Worm (Caenorhabditis elegans) whole organism, L4 larva: ENCODE measurements around the gene clec-160.

Experiments
- D1046.2 ChIP-seq: fragments of 200-800 bp; sonication (Bioruptor generic); IDR thresholded peaks from 2 replicates; pipeline ENCODE4 v1.3.6; 2022; ENCODE audit warnings: missing genetic modification characterization, missing compliant biosample characterization
- F10B5.3 ChIP-seq: sonication (generic microtip); optimal IDR thresholded peaks from 2 replicates; lab custom pipeline; 2016; ENCODE audit warnings: mild to moderate bottlenecking, missing genetic modification characterization, missing compliant biosample characterization
- F44E2.7 ChIP-seq: fragments of 200-800 bp; sonication (Bioruptor generic); IDR thresholded peaks from 2 replicates; pipeline ENCODE4 v2.1.2; 2022; ENCODE audit warnings: missing genetic modification characterization, missing compliant biosample characterization
- F49E8.2 ChIP-seq: sonication (generic microtip); optimal IDR thresholded peaks from 2 replicates; lab custom pipeline; 2016; ENCODE audit warnings: missing compliant biosample characterization, mild to moderate bottlenecking, missing genetic modification characterization, borderline replicate concordance
- T20F7.1 ChIP-seq: fragments of 200-800 bp; sonication (Bioruptor generic); optimal IDR thresholded peaks from 2 replicates; lab custom pipeline; 2018; ENCODE audit warnings: mild to moderate bottlenecking, missing genetic modification characterization, missing compliant biosample characterization
- T26A8.4 ChIP-seq: fragments of 200-800 bp; sonication (Bioruptor generic); IDR thresholded peaks from 2 replicates; pipeline ENCODE4 v1.3.6; 2022; ENCODE audit warnings: missing genetic modification characterization, missing compliant biosample characterization
- Y48G9A.11 ChIP-seq: fragments of 200-800 bp; sonication (Bioruptor generic); IDR thresholded peaks from 2 replicates; pipeline ENCODE4 v1.3.6; 2022; ENCODE audit warnings: missing genetic modification reagents, missing genetic modification characterization, missing compliant biosample characterization
- Y75B8A.6 ChIP-seq: fragments of 200-800 bp; sonication (Bioruptor generic); IDR thresholded peaks from 2 replicates; pipeline ENCODE4 v1.3.6; 2022; ENCODE audit warnings: missing genetic modification reagents, missing genetic modification characterization, missing compliant biosample characterization
- aha-1 ChIP-seq: fragments of 150-350 bp; peaks from one replicate; lab custom pipeline; 2014; ENCODE audit warnings: missing biosample characterization, missing genetic modification characterization
- attf-4 ChIP-seq: sonication (generic microtip); optimal IDR thresholded peaks from 3 replicates; lab custom pipeline; 2017; ENCODE audit warnings: missing biosample characterization, missing genetic modification characterization
- ceh-20 ChIP-seq: fragments of 200-800 bp; sonication (Bioruptor generic); IDR thresholded peaks from 2 replicates; pipeline ENCODE4 v1.3.6; 2022; ENCODE audit warnings: missing genetic modification reagents, missing genetic modification characterization, missing compliant biosample characterization
- ceh-44 ChIP-seq: fragments of 200-800 bp; sonication (Bioruptor generic); IDR thresholded peaks from 2 replicates; pipeline ENCODE4 v1.3.6; 2022; ENCODE audit warnings: missing genetic modification reagents, missing genetic modification characterization, missing compliant biosample characterization
- ces-1 ChIP-seq: fragments of 150-350 bp; sonication (generic microtip); optimal IDR thresholded peaks from 4 replicates; lab custom pipeline; 2014; ENCODE audit warnings: missing biosample characterization, missing genetic modification reagents, missing genetic modification characterization
- daf-12 ChIP-seq: fragments of 150-350 bp; optimal IDR thresholded peaks from 2 replicates; lab custom pipeline; 2014; ENCODE audit warnings: missing biosample characterization, missing genetic modification reagents, missing genetic modification characterization
- daf-19 ChIP-seq: fragments of 200-800 bp; sonication (Bioruptor generic); conservative IDR thresholded peaks from 2 replicates; pipeline ENCODE4 v1.3.6; 2022; ENCODE audit warnings: missing genetic modification characterization, missing compliant biosample characterization
- daf-8 ChIP-seq: fragments of 200-800 bp; sonication (Bioruptor generic); IDR thresholded peaks from 2 replicates; pipeline ENCODE4 v1.3.6; 2022; ENCODE audit warnings: missing genetic modification characterization, missing compliant biosample characterization
- dmd-8 ChIP-seq: fragments of 200-800 bp; sonication (Bioruptor generic); IDR thresholded peaks from 2 replicates; pipeline ENCODE4 v1.3.6; 2022; ENCODE audit warnings: missing genetic modification characterization, missing compliant biosample characterization
- dpl-1 ChIP-seq: fragments of 150-350 bp; optimal IDR thresholded peaks from 2 replicates; lab custom pipeline; 2014; ENCODE audit warnings: missing biosample characterization, missing genetic modification reagents, missing genetic modification characterization
- egl-43 ChIP-seq: fragments of 200-800 bp; sonication (Bioruptor generic); IDR thresholded peaks from 2 replicates; pipeline ENCODE4 v1.3.6; 2022; ENCODE audit warnings: missing genetic modification reagents, missing genetic modification characterization, missing compliant biosample characterization
- fos-1 ChIP-seq: fragments of 150-350 bp; optimal IDR thresholded peaks from 2 replicates; lab custom pipeline; 2014; ENCODE audit warnings: missing biosample characterization, missing genetic modification characterization
- hif-1 ChIP-seq, 2 experiments: sonication (generic microtip); optimal IDR thresholded peaks; 2 replicates each; lab custom pipeline; 2016 to 2017; ENCODE audit warnings: missing compliant biosample characterization in 2 of 2, missing genetic modification characterization in 2 of 2, missing genetic modification reagents in 2 of 2, missing genotype in 2 of 2, mild to moderate bottlenecking in 1 of 2
- hlh-11 ChIP-seq: fragments of 200-800 bp; sonication (Bioruptor generic); optimal IDR thresholded peaks from 2 replicates; lab custom pipeline; 2018; ENCODE audit warnings: mild to moderate bottlenecking, missing genetic modification characterization, missing compliant biosample characterization
- hmg-1.1 ChIP-seq: fragments of 200-800 bp; sonication (Bioruptor generic); IDR thresholded peaks from 2 replicates; pipeline ENCODE4 v1.3.6; 2022; ENCODE audit warnings: missing genetic modification reagents, missing genetic modification characterization, missing compliant biosample characterization
- jun-1 ChIP-seq: fragments of 150-350 bp; optimal IDR thresholded peaks from 2 replicates; lab custom pipeline; 2014; ENCODE audit warnings: missing biosample characterization, missing genetic modification reagents, missing genetic modification characterization
- lin-13 ChIP-seq: fragments of 150-350 bp; optimal IDR thresholded peaks from 2 replicates; lab custom pipeline; 2014; ENCODE audit warnings: missing biosample characterization, missing genetic modification reagents, missing genetic modification characterization
- lin-39 ChIP-seq: fragments of 150-350 bp; optimal IDR thresholded peaks from 2 replicates; lab custom pipeline; 2014; ENCODE audit warnings: missing biosample characterization, missing genetic modification reagents, missing genetic modification characterization
- lir-3 ChIP-seq: sonication (generic microtip); optimal IDR thresholded peaks from 2 replicates; lab custom pipeline; 2016; ENCODE audit warnings: mild to moderate bottlenecking, missing genetic modification characterization, missing compliant biosample characterization
- madf-9 ChIP-seq: fragments of 200-800 bp; sonication (Bioruptor generic); conservative IDR thresholded peaks from 2 replicates; pipeline ENCODE4 v1.3.6; 2022; ENCODE audit warnings: missing genetic modification reagents, missing genetic modification characterization, missing compliant biosample characterization
- mdl-1 ChIP-seq, 2 experiments: fragments of 150-350 bp in 1 of 2; sonication (generic microtip) in 1 of 2; optimal IDR thresholded peaks; 2 replicates each; lab custom pipeline; 2014 to 2017; ENCODE audit warnings: missing biosample characterization in 2 of 2, missing genetic modification characterization in 2 of 2
- mdt-29 ChIP-seq: fragments of 200-800 bp; sonication (Bioruptor generic); IDR thresholded peaks from 2 replicates; pipeline ENCODE4 v1.3.6; 2022; ENCODE audit warnings: missing genetic modification reagents, missing genetic modification characterization, missing compliant biosample characterization
- mep-1 ChIP-seq: fragments of 150-350 bp; sonication (generic microtip); optimal IDR thresholded peaks from 3 replicates; lab custom pipeline; 2014; ENCODE audit warnings: missing biosample characterization, missing genetic modification characterization
- mes-2 ChIP-seq: sonication (generic microtip); optimal IDR thresholded peaks from 2 replicates; lab custom pipeline; 2016; ENCODE audit warnings: missing genotype, mild to moderate bottlenecking, missing genetic modification characterization, missing compliant biosample characterization; ENCODE audit not compliant: poor library complexity, severe bottlenecking
- nhr-102 ChIP-seq: sonication (generic microtip); optimal IDR thresholded peaks from 2 replicates; lab custom pipeline; 2016; ENCODE audit warnings: mild to moderate bottlenecking, missing genetic modification characterization, moderate library complexity, missing compliant biosample characterization
- nhr-111 ChIP-seq: fragments of 200-800 bp; sonication (Bioruptor generic); optimal IDR thresholded peaks from 2 replicates; lab custom pipeline; 2018; ENCODE audit warnings: mild to moderate bottlenecking, missing genetic modification characterization, missing compliant biosample characterization
- nhr-237 ChIP-seq: sonication (generic microtip); optimal IDR thresholded peaks from 2 replicates; lab custom pipeline; 2017; ENCODE audit warnings: missing biosample characterization, missing genetic modification characterization
- nhr-25 ChIP-seq: sonication (generic microtip); optimal IDR thresholded peaks from 2 replicates; lab custom pipeline; 2017; ENCODE audit warnings: missing genetic modification characterization, mild to moderate bottlenecking, missing compliant biosample characterization, antibody characterized with exemption, moderate library complexity, borderline replicate concordance; ENCODE audit not compliant: insufficient read depth
- nhr-41 ChIP-seq: fragments of 200-800 bp; sonication (Bioruptor generic); IDR thresholded peaks from 2 replicates; pipeline ENCODE4 v1.3.6; 2022; ENCODE audit warnings: missing genetic modification reagents, missing genetic modification characterization, missing compliant biosample characterization
- nhr-42 ChIP-seq: fragments of 200-800 bp; sonication (Bioruptor generic); IDR thresholded peaks from 2 replicates; pipeline ENCODE4 v1.3.6; 2022; ENCODE audit warnings: missing genetic modification characterization, missing compliant biosample characterization
- nhr-6 ChIP-seq: fragments of 150-350 bp; optimal IDR thresholded peaks from 2 replicates; lab custom pipeline; 2014; ENCODE audit warnings: missing biosample characterization, missing genetic modification characterization
- nhr-77 ChIP-seq: fragments of 150-350 bp; optimal IDR thresholded peaks from 2 replicates; lab custom pipeline; 2014; ENCODE audit warnings: missing biosample characterization, missing genetic modification characterization
- pha-4 ChIP-seq, 2 experiments: fragments of 150-350 bp in 1 of 2; fragments of 200-800 bp in 1 of 2; sonication (Bioruptor generic) in 1 of 2; IDR thresholded peaks in 1 of 2; optimal IDR thresholded peaks in 1 of 2; 2 replicates each; pipeline versions ENCODE4 v1.3.6 to Lab custom; 2014 to 2022; ENCODE audit warnings: missing genetic modification characterization in 2 of 2, missing genetic modification reagents in 2 of 2, missing biosample characterization in 1 of 2, missing compliant biosample characterization in 1 of 2
- skn-1 ChIP-seq: fragments of 150-350 bp; optimal IDR thresholded peaks from 2 replicates; lab custom pipeline; 2014; ENCODE audit warnings: missing biosample characterization, missing genetic modification characterization
- tag-97 ChIP-seq: fragments of 200-800 bp; sonication (Bioruptor generic); IDR thresholded peaks from 2 replicates; pipeline ENCODE4 v1.3.6; 2022; ENCODE audit warnings: missing genetic modification characterization, missing compliant biosample characterization
- unc-130 ChIP-seq: sonication (generic microtip); optimal IDR thresholded peaks from 2 replicates; lab custom pipeline; 2016; ENCODE audit warnings: missing genetic modification reagents, missing genetic modification characterization, missing compliant biosample characterization
- unc-39 ChIP-seq: sonication (generic microtip); optimal IDR thresholded peaks from 2 replicates; lab custom pipeline; 2017; ENCODE audit warnings: missing biosample characterization, missing genetic modification characterization
- vab-7 ChIP-seq: fragments of 200-800 bp; sonication (Bioruptor generic); IDR thresholded peaks from 2 replicates; pipeline ENCODE4 v1.3.6; 2022; ENCODE audit warnings: missing genetic modification reagents, missing genetic modification characterization, missing compliant biosample characterization
- zfp-2 ChIP-seq: sonication (generic microtip); optimal IDR thresholded peaks from 2 replicates; lab custom pipeline; 2016; ENCODE audit warnings: mild to moderate bottlenecking, missing genetic modification characterization, missing compliant biosample characterization
- zip-11 ChIP-seq: fragments of 200-800 bp; sonication (Bioruptor generic); IDR thresholded peaks from 2 replicates; pipeline ENCODE4 v1.3.6; 2022; ENCODE audit warnings: missing genetic modification characterization, missing compliant biosample characterization
- zip-2 ChIP-seq: fragments of 150-350 bp; optimal IDR thresholded peaks from 2 replicates; lab custom pipeline; 2014; ENCODE audit warnings: missing biosample characterization, missing genetic modification characterization
- ztf-7 ChIP-seq: fragments of 150-350 bp; optimal IDR thresholded peaks from 2 replicates; lab custom pipeline; 2014; ENCODE audit warnings: missing biosample characterization, missing genetic modification characterization

The clec-160 gene

ce11 chrIII:8250007-8250683 is 25.6 kb downstream of the clec-160 start, which contains the start of gene knl-1 (continued):
- TF ChIP-seq ceh-20 (GFP tag; lab: Robert Waterston, UW) (no peak), pha-4 (GFP tag; IDR thresholded peaks at IDR 0.05; lab: Robert Waterston, UW) (no peak), pha-4 (tag; optimal IDR thresholded peaks at IDR 0.05; lab: Kevin White, UChicago) (peak; percentile 85), nhr-6 (tag; lab: Kevin White, UChicago) (no peak), daf-12 (tag; lab: Kevin White, UChicago) (no peak), skn-1 (tag; lab: Kevin White, UChicago) (no peak), jun-1 (tag; lab: Kevin White, UChicago) (no peak), egl-43 (GFP tag; lab: Robert Waterston, UW) (no peak), Y48G9A.11 (peak; percentile 48; the same call in 1 of the 2 replicates), daf-8 (GFP tag; lab: Robert Waterston, UW) (no peak), ces-1 (GFP tag; lab: Kevin White, UChicago) (no peak), D1046.2 (GFP tag; lab: Robert Waterston, UW) (no peak), Y75B8A.6 (GFP tag; lab: Robert Waterston, UW) (no peak), hmg-1.1 (GFP tag; lab: Robert Waterston, UW) (no peak), F49E8.2 (no peak), ceh-44 (GFP tag; lab: Robert Waterston, UW) (no peak), unc-130 (GFP tag; lab: Kevin White, UChicago) (peak; percentile 97), lin-39 (tag; lab: Kevin White, UChicago) (no peak), zip-2 (tag; lab: Kevin White, UChicago) (no peak), mdl-1 (tag; optimal IDR thresholded peaks at IDR 0.05; lab: Kevin White, UChicago) (no peak), nhr-41 (GFP tag; lab: Robert Waterston, UW) (no peak), daf-19 (GFP tag; lab: Robert Waterston, UW) (no peak), F10B5.3 (tag; lab: Kevin White, UChicago) (no peak), T26A8.4 (GFP tag; lab: Robert Waterston, UW) (no peak), lin-13 (GFP tag; lab: Kevin White, UChicago) (peak; percentile 69), T20F7.1 (GFP tag; lab: Kevin White, UChicago) (no peak), nhr-111 (GFP tag; lab: Kevin White, UChicago) (no peak), zip-11 (GFP tag; lab: Robert Waterston, UW) (no peak), hlh-11 (tag; lab: Kevin White, UChicago) (no peak), F44E2.7 (GFP tag; lab: Robert Waterston, UW) (no peak), mdt-29 (GFP tag; lab: Robert Waterston, UW) (no peak), mep-1 (tag; lab: Kevin White, UChicago) (no peak), hif-1 (tag; optimal IDR thresholded peaks at IDR 0.05; lab: Kevin White, UChicago) (peak in 1 of 2 experiments; percentile 69), nhr-77 (tag; lab: Kevin White, UChicago) (peak; percentile 14), dmd-8 (no peak), nhr-42 (GFP tag; lab: Robert Waterston, UW) (no peak), dpl-1 (peak; percentile 75), tag-97 (GFP tag; lab: Robert Waterston, UW) (no peak), madf-9 (GFP tag; lab: Robert Waterston, UW) (no peak), vab-7 (GFP tag; lab: Robert Waterston, UW) (peak; percentile 34; the same call in 1 of the 2 replicates), zfp-2 (tag; lab: Kevin White, UChicago) (no peak), nhr-237 (tag; lab: Kevin White, UChicago) (no peak), nhr-102 (no peak), aha-1 (peak; percentile 84), mes-2 (tag; lab: Kevin White, UChicago) (peak; percentile 88), lir-3 (tag; lab: Kevin White, UChicago) (no peak), ztf-7 (tag; lab: Kevin White, UChicago) (no peak), nhr-25 (peak; percentile 19), fos-1 (tag; lab: Kevin White, UChicago) (no peak), unc-39 (no peak), attf-4 (tag; lab: Kevin White, UChicago) (no peak)
